Worm (Caenorhabditis elegans): ENCODE results near the gene T19H12.3.

T19H12.3 gene

ce11 chrV:4908591-4908990 lies 23.1 kb downstream of the T19H12.3 start, which contains the start of gene ugt-13:
Gene ugt-13 (plus strand): TSS chrV:4908884.
- TF ChIP-seq ets-7 (tag; optimal IDR thresholded peaks at IDR 0.05) (no peak), ceh-13 (GFP tag; optimal IDR thresholded peaks at IDR 0.05) (no peak), hmbx-1 (tag; optimal IDR thresholded peaks at IDR 0.05) (no peak), aly-1 (tag; optimal IDR thresholded peaks at IDR 0.05) (no peak), F13C5.2 (tag; optimal IDR thresholded peaks at IDR 0.05) (no peak), B0310.2 (tag; optimal IDR thresholded peaks at IDR 0.05) (no peak), ama-1 (optimal IDR thresholded peaks at IDR 0.05) (no peak), pes-1 (GFP tag; IDR thresholded peaks at IDR 0.05) (no peak), hmg-4 (GFP tag; optimal IDR thresholded peaks at IDR 0.05) (no peak), ceh-36 (tag; optimal IDR thresholded peaks at IDR 0.05) (no peak), flt-1 (GFP tag; IDR thresholded peaks at IDR 0.05) (no peak)

DNA sequence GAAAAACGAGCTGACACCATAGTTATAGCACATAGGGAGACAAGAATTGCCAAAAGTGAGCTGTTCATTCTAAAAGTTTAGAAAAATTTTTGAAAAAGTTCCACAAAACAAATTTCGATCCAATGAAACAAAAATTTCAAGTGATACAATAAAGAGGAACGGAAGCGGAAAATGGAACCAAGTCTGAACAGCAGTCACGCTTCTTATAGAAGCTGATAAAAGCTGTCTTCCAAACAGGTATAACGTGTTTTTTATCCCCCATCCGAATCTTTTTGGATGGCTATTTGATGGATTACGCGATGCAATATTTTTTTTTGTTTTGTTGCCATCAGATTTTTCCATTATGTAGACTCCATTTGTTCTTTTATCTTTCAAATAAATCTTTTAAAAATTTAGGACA lies 26.8 kb downstream of the T19H12.3 start, which contains the start of gene H23N18.5:
TSS of gene H23N18.5 (minus strand) at position 69 of the 400 bp plus-strand sequence.
- TF ChIP-seq scrt-1 (GFP tag; IDR thresholded peaks at IDR 0.05) (no peak), flt-1 (GFP tag; IDR thresholded peaks at IDR 0.05) (no peak), F13C5.2 (tag; optimal IDR thresholded peaks at IDR 0.05) (no peak), ceh-13 (GFP tag; optimal IDR thresholded peaks at IDR 0.05) (no peak), ets-7 (tag; optimal IDR thresholded peaks at IDR 0.05) (no peak), tra-4 (tag; optimal IDR thresholded peaks at IDR 0.05) (no peak), hmbx-1 (tag; optimal IDR thresholded peaks at IDR 0.05) (no peak), tbx-11 (GFP tag; IDR thresholded peaks at IDR 0.05) (no peak), ama-1 (optimal IDR thresholded peaks at IDR 0.05) (no peak), aly-1 (tag; optimal IDR thresholded peaks at IDR 0.05) (no peak), sea-1 (GFP tag; conservative IDR thresholded peaks at IDR 0.05) (no peak), tbx-37 (GFP tag; conservative IDR thresholded peaks at IDR 0.05) (no peak)

DNA sequence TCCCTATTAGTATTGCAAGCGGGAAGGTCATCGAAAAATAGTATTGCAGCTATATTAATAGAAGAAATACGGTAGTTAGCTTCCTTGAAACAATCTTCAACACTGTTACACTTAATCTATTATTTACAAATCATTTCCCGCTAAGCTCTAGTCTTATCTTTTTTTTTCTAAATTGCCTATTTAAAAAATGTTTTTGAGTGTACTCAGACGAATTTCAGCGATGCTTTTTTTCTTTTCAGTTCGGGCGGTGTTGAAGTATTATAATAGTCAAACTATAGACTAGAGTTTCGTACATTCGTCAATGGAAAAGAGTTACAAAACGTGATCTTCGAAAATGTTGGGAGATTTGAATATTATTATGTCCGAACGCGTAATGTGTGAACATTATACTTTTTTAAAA lies 28.4 kb downstream of the T19H12.3 start:
- TF ChIP-seq pes-1 (GFP tag; IDR thresholded peaks at IDR 0.05) (no peak), ceh-13 (GFP tag; optimal IDR thresholded peaks at IDR 0.05) (no peak), sea-1 (GFP tag; conservative IDR thresholded peaks at IDR 0.05) (no peak), hnd-1 (tag; optimal IDR thresholded peaks at IDR 0.05) (no peak), ama-1 (optimal IDR thresholded peaks at IDR 0.05) (no peak), B0310.2 (tag; optimal IDR thresholded peaks at IDR 0.05) (no peak)

- TF ChIP-seq tbx-11 (GFP tag; IDR thresholded peaks at IDR 0.05) = no peak
- TF ChIP-seq tbx-37 (GFP tag; conservative IDR thresholded peaks at IDR 0.05) = no peak
- TF ChIP-seq aly-1 (tag; optimal IDR thresholded peaks at IDR 0.05) = no peak
- no peak for TF ChIP-seq B0310.2 (tag; optimal IDR thresholded peaks at IDR 0.05)
- no peak for TF ChIP-seq hmg-4 (GFP tag; optimal IDR thresholded peaks at IDR 0.05)
- TF ChIP-seq ets-7 (tag; optimal IDR thresholded peaks at IDR 0.05) = no peak
- TF ChIP-seq pes-1 (GFP tag; IDR thresholded peaks at IDR 0.05) = no peak
- TF ChIP-seq scrt-1 (GFP tag; IDR thresholded peaks at IDR 0.05) = no peak
- TF ChIP-seq ama-1 (optimal IDR thresholded peaks at IDR 0.05) = no peak
- TF ChIP-seq ceh-13 (GFP tag; optimal IDR thresholded peaks at IDR 0.05) = no peak
- no peak for TF ChIP-seq hnd-1 (tag; optimal IDR thresholded peaks at IDR 0.05)
Observed at ce11 chrV:4914879-4915278, 29.4 kb downstream of the T19H12.3 start, which contains the start of gene H23N18.6. Gene H23N18.6 (minus strand): TSS chrV:4915079.

DNA sequence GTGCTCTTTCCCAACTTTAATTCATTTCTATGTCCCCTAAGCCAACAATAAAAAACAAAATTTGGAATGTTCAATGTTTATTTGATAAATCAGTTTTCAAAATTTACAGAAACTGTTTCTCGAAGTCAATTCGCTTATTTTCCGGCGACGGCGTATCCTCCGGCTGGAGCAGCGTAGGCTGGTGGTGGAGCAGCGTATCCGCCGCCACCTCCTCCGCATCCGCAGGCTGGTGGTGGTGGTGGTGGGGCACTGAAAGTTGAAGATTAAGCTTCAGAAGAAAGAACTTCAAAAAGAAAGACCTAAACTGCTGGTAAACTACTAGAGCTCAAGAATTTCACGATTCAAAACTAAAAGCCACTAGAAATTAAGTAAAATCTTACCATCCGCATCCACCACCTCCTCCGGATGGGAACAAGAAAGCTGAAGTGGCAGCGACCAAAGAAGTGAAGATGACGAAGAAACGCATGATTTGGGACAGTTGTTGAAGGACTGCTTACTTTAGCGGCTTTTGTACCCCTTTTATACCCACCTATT lies 32.7 kb downstream of the T19H12.3 start, which contains the start of gene C02E7.7:
TSS of gene C02E7.7 (minus strand) at position 484 of the 534 bp plus-strand sequence.
- no peak for TF ChIP-seq sea-1 (GFP tag; conservative IDR thresholded peaks at IDR 0.05)
- no peak for TF ChIP-seq B0310.2 (tag; optimal IDR thresholded peaks at IDR 0.05)
- TF ChIP-seq tbx-11 (GFP tag; IDR thresholded peaks at IDR 0.05) = no peak
- TF ChIP-seq ceh-36 (tag; optimal IDR thresholded peaks at IDR 0.05) = no peak
- TF ChIP-seq ets-7 (tag; optimal IDR thresholded peaks at IDR 0.05) = no peak
- no peak for TF ChIP-seq hmg-4 (GFP tag; optimal IDR thresholded peaks at IDR 0.05)
- no peak for TF ChIP-seq pes-1 (GFP tag; IDR thresholded peaks at IDR 0.05)
- no peak for TF ChIP-seq F13C5.2 (tag; optimal IDR thresholded peaks at IDR 0.05)
- TF ChIP-seq tra-4 (tag; optimal IDR thresholded peaks at IDR 0.05) = no peak
- TF ChIP-seq scrt-1 (GFP tag; IDR thresholded peaks at IDR 0.05) = no peak

- TF ChIP-seq ama-1 (optimal IDR thresholded peaks at IDR 0.05) (no peak), ets-7 (tag; optimal IDR thresholded peaks at IDR 0.05) (no peak), scrt-1 (GFP tag; IDR thresholded peaks at IDR 0.05) (no peak), pes-1 (GFP tag; IDR thresholded peaks at IDR 0.05) (no peak), F13C5.2 (tag; optimal IDR thresholded peaks at IDR 0.05) (no peak), tbx-11 (GFP tag; IDR thresholded peaks at IDR 0.05) (no peak), tbx-37 (GFP tag; conservative IDR thresholded peaks at IDR 0.05) (no peak), hmbx-1 (tag; optimal IDR thresholded peaks at IDR 0.05) (no peak), tra-4 (tag; optimal IDR thresholded peaks at IDR 0.05) (no peak), hnd-1 (tag; optimal IDR thresholded peaks at IDR 0.05) (no peak), sea-1 (GFP tag; conservative IDR thresholded peaks at IDR 0.05) (no peak)
Observed at ce11 chrV:4918664-4919257, 33.3 kb downstream of the T19H12.3 start, which contains the start of gene C02E7.6. Gene C02E7.6 (plus strand): TSS chrV:4919207.

DNA sequence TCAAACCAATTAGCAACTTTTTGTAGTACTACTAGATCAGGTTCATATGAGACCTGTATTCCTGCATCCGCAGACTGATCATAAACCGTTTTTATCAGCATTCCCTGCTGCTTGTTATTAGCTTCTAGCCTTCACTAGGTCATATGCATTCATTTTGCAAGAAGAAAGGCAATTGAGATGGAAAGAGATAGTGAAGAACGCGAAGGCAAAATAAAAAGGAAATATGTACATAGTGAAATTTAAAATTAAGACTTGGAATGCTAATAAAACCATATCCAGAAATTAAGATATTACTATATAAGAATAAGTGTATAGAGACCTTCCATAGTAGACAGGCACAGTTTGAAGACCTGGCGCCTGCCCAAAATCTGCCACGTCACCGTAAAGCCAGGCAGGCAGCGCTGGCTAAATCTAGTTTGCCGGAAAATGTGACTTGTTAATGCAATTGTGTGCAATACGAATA lies 35.2 kb downstream of the T19H12.3 start, which contains the start of the genes C02E7.8 and srh-23:
TSS of gene C02E7.8 (minus strand) at position 101 of the 463 bp plus-strand sequence.
TSS of gene srh-23 (plus strand) at position 413 of the 463 bp plus-strand sequence.
- no peak for TF ChIP-seq hmbx-1 (tag; optimal IDR thresholded peaks at IDR 0.05)
- TF ChIP-seq scrt-1 (GFP tag; IDR thresholded peaks at IDR 0.05) = no peak
- TF ChIP-seq ets-7 (tag; optimal IDR thresholded peaks at IDR 0.05) = no peak
- no peak for TF ChIP-seq F13C5.2 (tag; optimal IDR thresholded peaks at IDR 0.05)
- no peak for TF ChIP-seq pes-1 (GFP tag; IDR thresholded peaks at IDR 0.05)
- TF ChIP-seq ama-1 (optimal IDR thresholded peaks at IDR 0.05) = no peak
- TF ChIP-seq aly-1 (tag; optimal IDR thresholded peaks at IDR 0.05) = no peak
- TF ChIP-seq sea-1 (GFP tag; conservative IDR thresholded peaks at IDR 0.05) = no peak
- TF ChIP-seq hmg-4 (GFP tag; optimal IDR thresholded peaks at IDR 0.05) = no peak
- TF ChIP-seq ceh-13 (GFP tag; optimal IDR thresholded peaks at IDR 0.05) = no peak
- TF ChIP-seq tbx-37 (GFP tag; conservative IDR thresholded peaks at IDR 0.05) = no peak
- TF ChIP-seq tra-4 (tag; optimal IDR thresholded peaks at IDR 0.05) = no peak
- no peak for TF ChIP-seq B0310.2 (tag; optimal IDR thresholded peaks at IDR 0.05)
- no peak for TF ChIP-seq ceh-36 (tag; optimal IDR thresholded peaks at IDR 0.05)
- no peak for TF ChIP-seq flt-1 (GFP tag; IDR thresholded peaks at IDR 0.05)

Data from whole organism, early embryonic.